Fruit fly (Drosophila melanogaster) whole organism, embryonic: ENCODE results near the gene Adsl.

Experiments
- ATbp ChIP-seq: fragments of 200-800 bp; sonication (Bioruptor generic); optimal IDR thresholded peaks from 2 replicates; lab custom pipeline; 2017; ENCODE audit warnings: missing biosample characterization, mild to moderate bottlenecking, missing genetic modification characterization, missing genetic modification reagents
- BEAF-32 ChIP-seq: fragments of 200-800 bp; sonication (Bioruptor generic); optimal IDR thresholded peaks from 3 replicates; lab custom pipeline; 2017; ENCODE audit warnings: missing biosample characterization, missing genetic modification characterization, mild to moderate bottlenecking, moderate library complexity, missing genetic modification reagents
- C15 ChIP-seq: fragments of 200-800 bp; sonication (Bioruptor generic); IDR thresholded peaks from 3 replicates; pipeline ENCODE4 v1.3.6; 2022; ENCODE audit warnings: missing biosample characterization, missing genetic modification characterization
- CG10565 ChIP-seq: fragments of 200-800 bp; sonication (Bioruptor generic); optimal IDR thresholded peaks from 3 replicates; lab custom pipeline; 2016; ENCODE audit warnings: missing biosample characterization, mild to moderate bottlenecking, missing genetic modification characterization
- CG11696 ChIP-seq: fragments of 200-800 bp; sonication (Bioruptor generic); IDR thresholded peaks from 2 replicates; pipeline ENCODE4 v1.3.6; 2022; ENCODE audit warnings: missing biosample characterization, missing genetic modification characterization
- CG13296 ChIP-seq: fragments of 200-800 bp; sonication (Bioruptor generic); optimal IDR thresholded peaks from 3 replicates; lab custom pipeline; 2018; ENCODE audit warnings: missing biosample characterization, mild to moderate bottlenecking, missing genetic modification characterization
- CG14014 ChIP-seq: fragments of 200-800 bp; sonication (Bioruptor generic); IDR thresholded peaks from 2 replicates; pipeline ENCODE4 v1.3.6; 2022; ENCODE audit warnings: missing biosample characterization, missing genetic modification characterization
- CG14050 ChIP-seq: fragments of 200-800 bp; sonication (Bioruptor generic); IDR thresholded peaks from 3 replicates; pipeline ENCODE4 v1.3.6; 2022; ENCODE audit warnings: missing biosample characterization, missing genetic modification characterization
- CG15514 ChIP-seq: fragments of 200-800 bp; sonication (Bioruptor generic); optimal IDR thresholded peaks from 3 replicates; lab custom pipeline; 2017; ENCODE audit warnings: missing biosample characterization, missing genetic modification characterization, mild to moderate bottlenecking, moderate library complexity, missing genetic modification reagents
- CG1603 ChIP-seq: fragments of 200-800 bp; sonication (Bioruptor generic); optimal IDR thresholded peaks from 2 replicates; lab custom pipeline; 2019; ENCODE audit warnings: missing biosample characterization, mild to moderate bottlenecking, missing genetic modification characterization, moderate library complexity
- CG2129 ChIP-seq: fragments of 200-800 bp; sonication (Bioruptor generic); IDR thresholded peaks from 2 replicates; pipeline ENCODE4 v1.3.6; 2022; ENCODE audit warnings: missing biosample characterization, missing genetic modification characterization; ENCODE audit not compliant: partially characterized antibody
- CG31388 ChIP-seq: fragments of 200-800 bp; sonication (Bioruptor generic); optimal IDR thresholded peaks from 2 replicates; lab custom pipeline; 2016; ENCODE audit warnings: missing biosample characterization, missing genetic modification characterization
- CG33213 ChIP-seq: fragments of 200-800 bp; sonication (Bioruptor generic); optimal IDR thresholded peaks from 3 replicates; lab custom pipeline; 2016; ENCODE audit warnings: missing biosample characterization, missing genetic modification characterization
- CG3847 ChIP-seq: fragments of 200-800 bp; sonication (Bioruptor generic); IDR thresholded peaks from 2 replicates; pipeline ENCODE4 v1.3.6; 2022; ENCODE audit warnings: missing biosample characterization, missing genetic modification characterization
- CG5245 ChIP-seq: fragments of 200-800 bp; sonication (Bioruptor generic); optimal IDR thresholded peaks from 3 replicates; lab custom pipeline; 2016; ENCODE audit warnings: missing biosample characterization, missing genetic modification characterization
- CG6791 ChIP-seq: fragments of 200-800 bp; sonication (Bioruptor generic); IDR thresholded peaks from 3 replicates; pipeline ENCODE4 v1.3.6; 2022; ENCODE audit warnings: missing biosample characterization, missing genetic modification characterization; ENCODE audit not compliant: partially characterized antibody
- CG7556 ChIP-seq: fragments of 200-800 bp; sonication (Bioruptor generic); optimal IDR thresholded peaks from 2 replicates; lab custom pipeline; 2017; ENCODE audit warnings: missing biosample characterization, mild to moderate bottlenecking, missing genetic modification characterization
- CG7987 ChIP-seq: fragments of 200-800 bp; sonication (Bioruptor generic); optimal IDR thresholded peaks from 2 replicates; lab custom pipeline; 2018; ENCODE audit warnings: missing biosample characterization, mild to moderate bottlenecking, missing genetic modification characterization, moderate library complexity
- CG9437 ChIP-seq: fragments of 200-800 bp; sonication (Bioruptor generic); optimal IDR thresholded peaks from 2 replicates; lab custom pipeline; 2018; ENCODE audit warnings: missing biosample characterization, mild to moderate bottlenecking, missing genetic modification characterization
- CG9797 ChIP-seq: fragments of 200-800 bp; sonication (Bioruptor generic); optimal IDR thresholded peaks from 3 replicates; lab custom pipeline; 2018; ENCODE audit warnings: missing biosample characterization, mild to moderate bottlenecking, missing genetic modification characterization
- Dad ChIP-seq: fragments of 200-800 bp; sonication (Bioruptor generic); optimal IDR thresholded peaks from 3 replicates; lab custom pipeline; 2016; ENCODE audit warnings: missing biosample characterization, missing genetic modification characterization
- Doc2 ChIP-seq: fragments of 200-800 bp; sonication (Bioruptor generic); IDR thresholded peaks from 2 replicates; pipeline ENCODE4 v1.3.6; 2022; ENCODE audit warnings: missing biosample characterization, missing genetic modification characterization
- E2f1 ChIP-seq: fragments of 200-800 bp; sonication (Bioruptor generic); IDR thresholded peaks from 2 replicates; pipeline ENCODE4 v1.3.6; 2022; ENCODE audit warnings: missing biosample characterization, missing genetic modification characterization
- Ets97D ChIP-seq: fragments of 200-800 bp; sonication (Bioruptor generic); optimal IDR thresholded peaks from 3 replicates; lab custom pipeline; 2016; ENCODE audit warnings: missing biosample characterization, missing genetic modification characterization
- Gsc ChIP-seq: fragments of 200-800 bp; sonication (Bioruptor generic); IDR thresholded peaks from 2 replicates; pipeline ENCODE4 v1.3.6; 2022; ENCODE audit warnings: missing biosample characterization, missing genetic modification characterization
- Gug ChIP-seq: fragments of 200-800 bp; sonication (Bioruptor generic); IDR thresholded peaks from 4 replicates; pipeline ENCODE4 v1.3.6; 2022; ENCODE audit warnings: missing biosample characterization, missing genetic modification characterization
- Hmx ChIP-seq: fragments of 200-800 bp; sonication (Bioruptor generic); optimal IDR thresholded peaks from 2 replicates; lab custom pipeline; 2016; ENCODE audit warnings: missing biosample characterization, missing genetic modification characterization
- Hr78 ChIP-seq, 2 experiments: fragments of 200-800 bp in 1 of 2; fragments of >200 bp in 1 of 2; sonication (Bioruptor generic) in 1 of 2; optimal IDR thresholded peaks; 2 replicates each; lab custom pipeline; 2017 to 2019; ENCODE audit warnings: missing biosample characterization in 2 of 2, missing genetic modification characterization in 2 of 2, mild to moderate bottlenecking in 1 of 2, moderate library complexity in 1 of 2
- Kr ChIP-seq: fragments of 200-800 bp; sonication (Bioruptor generic); optimal IDR thresholded peaks from 2 replicates; lab custom pipeline; 2017; ENCODE audit warnings: missing biosample characterization, mild to moderate bottlenecking, missing genetic modification characterization
- Mad ChIP-seq: fragments of 200-800 bp; sonication (Bioruptor generic); optimal IDR thresholded peaks from 2 replicates; lab custom pipeline; 2016; ENCODE audit warnings: missing biosample characterization, missing genetic modification characterization
- Max ChIP-seq: fragments of 200-800 bp; sonication (Bioruptor generic); optimal IDR thresholded peaks from 2 replicates; lab custom pipeline; 2016; ENCODE audit warnings: missing biosample characterization, mild to moderate bottlenecking, missing genetic modification characterization
- Med ChIP-seq: fragments of 200-800 bp; sonication (Bioruptor generic); peaks from one replicate; lab custom pipeline; 2016; ENCODE audit warnings: missing biosample characterization, missing genetic modification characterization, mild to moderate bottlenecking, inconsistent platforms, moderate library complexity
- NC2β ChIP-seq: fragments of 200-800 bp; sonication (Bioruptor generic); optimal IDR thresholded peaks from 2 replicates; lab custom pipeline; 2016; ENCODE audit warnings: missing biosample characterization, missing genetic modification characterization
- NfI ChIP-seq: fragments of 200-800 bp; sonication (Bioruptor generic); optimal IDR thresholded peaks from 3 replicates; lab custom pipeline; 2018; ENCODE audit warnings: missing biosample characterization, mild to moderate bottlenecking, missing genetic modification characterization, moderate library complexity
- Poxn ChIP-seq: fragments of 200-800 bp; sonication (Bioruptor generic); IDR thresholded peaks from 2 replicates; pipeline ENCODE4 v1.3.6; 2022; ENCODE audit warnings: missing biosample characterization, missing genetic modification characterization
- Sry-β ChIP-seq: fragments of 200-800 bp; sonication (Bioruptor generic); optimal IDR thresholded peaks from 2 replicates; lab custom pipeline; 2018; ENCODE audit warnings: missing biosample characterization, mild to moderate bottlenecking, missing genetic modification characterization, moderate library complexity
- Ssrp ChIP-seq: fragments of 200-800 bp; sonication (Bioruptor generic); optimal IDR thresholded peaks from 2 replicates; lab custom pipeline; 2018; ENCODE audit warnings: missing biosample characterization, mild to moderate bottlenecking, missing genetic modification characterization, moderate library complexity
- Tbp ChIP-seq: fragments of >200 bp; optimal IDR thresholded peaks from 2 replicates; lab custom pipeline; 2018; ENCODE audit warnings: missing biosample characterization, missing genetic modification characterization
- bcd ChIP-seq: fragments of 200-800 bp; sonication (Bioruptor generic); optimal IDR thresholded peaks from 2 replicates; lab custom pipeline; 2017; ENCODE audit warnings: missing biosample characterization, mild to moderate bottlenecking, missing genetic modification characterization
- crol ChIP-seq: fragments of 200-800 bp; sonication (Bioruptor generic); IDR thresholded peaks from 2 replicates; pipeline ENCODE4 v1.3.6; 2022; ENCODE audit warnings: missing biosample characterization, missing genetic modification characterization
- cwo ChIP-seq: fragments of 200-800 bp; sonication (Bioruptor generic); optimal IDR thresholded peaks from 3 replicates; lab custom pipeline; 2017; ENCODE audit warnings: missing biosample characterization, missing genetic modification characterization, mild to moderate bottlenecking, moderate library complexity, missing genetic modification reagents
- dpn ChIP-seq, 2 experiments: fragments of 200-800 bp; sonication (Bioruptor generic); optimal IDR thresholded peaks; 3 replicates each; lab custom pipeline; 2016; ENCODE audit warnings: missing biosample characterization in 2 of 2, missing genetic modification characterization in 2 of 2
- gfzf ChIP-seq: fragments of 200-800 bp; sonication (Bioruptor generic); optimal IDR thresholded peaks from 2 replicates; lab custom pipeline; 2016; ENCODE audit warnings: missing biosample characterization, mild to moderate bottlenecking, missing genetic modification characterization, moderate library complexity
- gro ChIP-seq: fragments of 200-800 bp; sonication (Bioruptor generic); optimal IDR thresholded peaks from 2 replicates; lab custom pipeline; 2016; ENCODE audit warnings: missing biosample characterization, missing genetic modification characterization
- hkb ChIP-seq, 2 experiments: fragments of 200-800 bp in 1 of 2; fragments of >200 bp in 1 of 2; sonication (Bioruptor generic) in 1 of 2; IDR thresholded peaks in 1 of 2; optimal IDR thresholded peaks in 1 of 2; 2 replicates each; pipeline versions ENCODE4 v1.3.6 to Lab custom; 2017 to 2022; ENCODE audit warnings: missing biosample characterization in 1 of 2, missing genetic modification characterization in 1 of 2
- kni ChIP-seq: fragments of 200-800 bp; sonication (Bioruptor generic); optimal IDR thresholded peaks from 3 replicates; lab custom pipeline; 2017; ENCODE audit warnings: mild to moderate bottlenecking, missing biosample characterization, missing genetic modification reagents, missing genetic modification characterization
- oc ChIP-seq: fragments of 200-800 bp; sonication (Bioruptor generic); optimal IDR thresholded peaks from 2 replicates; lab custom pipeline; 2018; ENCODE audit warnings: missing biosample characterization, mild to moderate bottlenecking, missing genetic modification characterization, moderate library complexity
- sens-2 ChIP-seq: fragments of 200-800 bp; sonication (Bioruptor generic); IDR thresholded peaks from 2 replicates; pipeline ENCODE4 v1.3.6; 2022; ENCODE audit warnings: missing biosample characterization, missing genetic modification characterization
- tll ChIP-seq, 2 experiments: fragments of 200-800 bp in 1 of 2; fragments of >200 bp in 1 of 2; sonication (Bioruptor generic) in 1 of 2; optimal IDR thresholded peaks; 2 replicates each; lab custom pipeline; 2017 to 2019; ENCODE audit warnings: missing biosample characterization in 2 of 2, missing genetic modification characterization in 2 of 2, mild to moderate bottlenecking in 1 of 2, moderate library complexity in 1 of 2
- z ChIP-seq: fragments of 200-800 bp; sonication (Bioruptor generic); IDR thresholded peaks from 3 replicates; pipeline ENCODE4 v1.3.6; 2022; ENCODE audit warnings: missing biosample characterization, missing genetic modification characterization

The Adsl gene

DNA sequence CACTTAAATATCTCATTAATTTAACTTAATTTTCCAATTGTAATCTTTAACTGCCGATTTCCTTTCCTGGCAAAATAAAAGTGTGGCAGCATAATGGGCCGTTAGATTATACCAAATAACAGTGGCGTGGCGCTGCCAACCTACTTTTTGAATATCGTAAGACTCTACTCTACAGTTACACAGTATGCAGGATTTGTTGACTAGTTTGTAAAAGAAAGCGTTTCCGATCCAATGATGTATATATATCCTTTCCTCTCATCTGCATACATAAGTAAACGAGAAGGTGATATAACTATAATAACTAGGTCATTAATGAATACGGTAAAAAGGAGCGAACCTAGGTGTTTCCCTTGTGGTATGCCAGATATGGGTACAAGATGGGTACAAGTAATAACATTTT, 29.1 kb downstream of the Adsl start, which contains the start of gene EMC2B (continued):
- no peak for TF ChIP-seq CG14014 (GFP tag; lab: Robert Waterston, UW)
- no peak for TF ChIP-seq Hmx (GFP tag; lab: Kevin White, UChicago)
- no peak for TF ChIP-seq oc (tag; lab: Kevin White, UChicago)
- peak; percentile 34 for TF ChIP-seq bcd
- TF ChIP-seq NfI (GFP tag; lab: Kevin White, UChicago), result peak; percentile 36
- no peak for TF ChIP-seq Gsc (GFP tag; lab: Robert Waterston, UW)
- TF ChIP-seq E2f1 (GFP tag; lab: Robert Waterston, UW), result no peak
- TF ChIP-seq Poxn (GFP tag; lab: Robert Waterston, UW), result no peak
- no peak for TF ChIP-seq kni (GFP tag; lab: Kevin White, UChicago)
- TF ChIP-seq CG6791, result no peak
- TF ChIP-seq CG10565 (GFP tag; lab: Kevin White, UChicago), result no peak
- TF ChIP-seq Kr (GFP tag; lab: Kevin White, UChicago), result no peak
- no peak for TF ChIP-seq CG31388 (GFP tag; lab: Kevin White, UChicago)
- no peak for TF ChIP-seq CG11696 (GFP tag; lab: Robert Waterston, UW)
- no peak for TF ChIP-seq Sry-β (GFP tag; lab: Kevin White, UChicago)
- peak; percentile 87 for TF ChIP-seq gfzf (GFP tag; lab: Kevin White, UChicago)
- peak; percentile 70 for TF ChIP-seq CG1603 (tag; lab: Kevin White, UChicago)
- no peak for TF ChIP-seq Dad (GFP tag; lab: Kevin White, UChicago)
- TF ChIP-seq CG5245, result no peak
- no peak for TF ChIP-seq z (GFP tag; lab: Robert Waterston, UW)
- TF ChIP-seq hkb (optimal IDR thresholded peaks at IDR 0.05; lab: Kevin White, UChicago), result no peak
- no peak for TF ChIP-seq hkb (GFP tag; IDR thresholded peaks at IDR 0.05; lab: Robert Waterston, UW)
- no peak for TF ChIP-seq CG3847 (GFP tag; lab: Robert Waterston, UW)
- TF ChIP-seq Hr78 (GFP tag; optimal IDR thresholded peaks at IDR 0.05; lab: Kevin White, UChicago), result no peak
- peak; percentile 17 for TF ChIP-seq NC2β (GFP tag; lab: Kevin White, UChicago)
- peak; percentile 53 for TF ChIP-seq CG9797
- TF ChIP-seq crol (GFP tag; lab: Robert Waterston, UW), result no peak
- TF ChIP-seq CG13296 (GFP tag; lab: Kevin White, UChicago), result no peak
- TF ChIP-seq CG15514 (GFP tag; lab: Kevin White, UChicago), result peak; percentile 26
- TF ChIP-seq CG2129 (GFP tag; lab: Robert Waterston, UW), result no peak
- TF ChIP-seq BEAF-32 (GFP tag; lab: Kevin White, UChicago), result peak; percentile 31
- no peak for TF ChIP-seq Mad (GFP tag; lab: Kevin White, UChicago)
- TF ChIP-seq CG7556, result no peak
- TF ChIP-seq Max (GFP tag; lab: Kevin White, UChicago), result no peak
- TF ChIP-seq CG7987 (GFP tag; lab: Kevin White, UChicago), result no peak
- TF ChIP-seq Gug (GFP tag; lab: Robert Waterston, UW), result peak; percentile 43; the same call in 2 of the 4 replicates
- TF ChIP-seq dpn (GFP tag; optimal IDR thresholded peaks at IDR 0.05; lab: Kevin White, UChicago), result peak; percentile 46 to 62
- TF ChIP-seq gro, result peak; percentile 40
- peak; percentile 32 for TF ChIP-seq CG9437 (GFP tag; lab: Kevin White, UChicago)
- no peak for TF ChIP-seq ATbp (GFP tag; lab: Kevin White, UChicago)
- no peak for TF ChIP-seq sens-2 (GFP tag; lab: Robert Waterston, UW)
- peak; percentile 44 for TF ChIP-seq CG33213
- no peak for TF ChIP-seq tll (GFP tag; optimal IDR thresholded peaks at IDR 0.05; lab: Kevin White, UChicago)
- no peak for TF ChIP-seq CG14050 (GFP tag; lab: Robert Waterston, UW)
- TF ChIP-seq Ets97D (GFP tag; lab: Kevin White, UChicago), result peak; percentile 77
- no peak for TF ChIP-seq cwo (GFP tag; lab: Kevin White, UChicago)
- TF ChIP-seq Ssrp, result no peak
- TF ChIP-seq Tbp (GFP tag; lab: Kevin White, UChicago), result no peak
- no peak for TF ChIP-seq C15 (GFP tag; lab: Robert Waterston, UW)
- TF ChIP-seq Doc2, result no peak
- peak; percentile 83 for TF ChIP-seq Med
